Worm (Caenorhabditis elegans) whole organism, L3 larva: ENCODE results near the gene M01H9.2.

Experiments used
- R02D3.7 ChIP-seq: fragments of 150-350 bp; optimal IDR thresholded peaks from 2 replicates; lab custom pipeline; 2014; ENCODE audit warnings: missing biosample characterization, missing genetic modification characterization
- ama-1 ChIP-seq: fragments of 150-350 bp; optimal IDR thresholded peaks from 2 replicates; lab custom pipeline; 2018
- ceh-28 ChIP-seq: fragments of 150-350 bp; optimal IDR thresholded peaks from 2 replicates; lab custom pipeline; 2014; ENCODE audit warnings: missing biosample characterization, missing genetic modification reagents, missing genetic modification characterization
- egl-27 ChIP-seq: sonication (generic microtip); optimal IDR thresholded peaks from 4 replicates; lab custom pipeline; 2017; ENCODE audit warnings: missing biosample characterization, missing genetic modification reagents, missing genetic modification characterization
- egl-5 ChIP-seq: fragments of 150-350 bp; optimal IDR thresholded peaks from 2 replicates; lab custom pipeline; 2017; ENCODE audit warnings: missing biosample characterization, missing genetic modification reagents, missing genetic modification characterization, inconsistent platforms
- elt-1 ChIP-seq: fragments of 150-350 bp; optimal IDR thresholded peaks from 2 replicates; lab custom pipeline; 2014; ENCODE audit warnings: missing biosample characterization, missing genetic modification characterization
- elt-2 ChIP-seq: sonication (generic microtip); optimal IDR thresholded peaks from 2 replicates; lab custom pipeline; 2016; ENCODE audit warnings: missing genetic modification reagents, mild to moderate bottlenecking, missing genetic modification characterization, missing compliant biosample characterization
- elt-3 ChIP-seq, 3 experiments: fragments of 150-350 bp in 1 of 3; sonication (generic microtip) in 2 of 3; optimal IDR thresholded peaks; 2 replicates in 2 of 3; 4 replicates in 1 of 3; lab custom pipeline; 2014 to 2017; ENCODE audit warnings: missing biosample characterization in 3 of 3, missing genetic modification characterization in 3 of 3
- fkh-10 ChIP-seq: sonication (generic microtip); optimal IDR thresholded peaks from 2 replicates; lab custom pipeline; 2017; ENCODE audit warnings: missing biosample characterization, missing genetic modification reagents, missing genetic modification characterization
- fos-1 ChIP-seq: fragments of 150-350 bp; optimal IDR thresholded peaks from 2 replicates; lab custom pipeline; 2014; ENCODE audit warnings: missing biosample characterization, missing genetic modification characterization
- hmg-11 ChIP-seq: sonication (generic microtip); optimal IDR thresholded peaks from 2 replicates; lab custom pipeline; 2016; ENCODE audit warnings: missing genetic modification characterization, missing compliant biosample characterization
- lin-15B ChIP-seq: fragments of 150-350 bp; optimal IDR thresholded peaks from 2 replicates; lab custom pipeline; 2014; ENCODE audit warnings: missing biosample characterization, missing genetic modification characterization
- lin-39 ChIP-seq: fragments of 150-350 bp; optimal IDR thresholded peaks from 2 replicates; lab custom pipeline; 2018; ENCODE audit warnings: missing biosample characterization, missing genetic modification reagents, missing genetic modification characterization
- lsy-12 ChIP-seq: sonication (generic microtip); optimal IDR thresholded peaks from 2 replicates; lab custom pipeline; 2016; ENCODE audit warnings: mild to moderate bottlenecking, missing genetic modification characterization, missing compliant biosample characterization
- mdl-1 ChIP-seq: fragments of 150-350 bp; optimal IDR thresholded peaks from 2 replicates; lab custom pipeline; 2014; ENCODE audit warnings: missing biosample characterization, missing genetic modification characterization
- mml-1 ChIP-seq: fragments of 150-350 bp; sonication (generic microtip); optimal IDR thresholded peaks from 3 replicates; lab custom pipeline; 2014; ENCODE audit warnings: missing biosample characterization, missing genetic modification characterization
- nfya-1 ChIP-seq: sonication (generic microtip); optimal IDR thresholded peaks from 2 replicates; lab custom pipeline; 2017; ENCODE audit warnings: missing genetic modification characterization, mild to moderate bottlenecking, missing compliant biosample characterization, antibody characterized with exemption, moderate library complexity; ENCODE audit not compliant: insufficient read depth
- nhr-12 ChIP-seq: fragments of 150-350 bp; optimal IDR thresholded peaks from 2 replicates; lab custom pipeline; 2014; ENCODE audit warnings: missing biosample characterization, missing genetic modification characterization
- nhr-23 ChIP-seq: fragments of 150-350 bp; optimal IDR thresholded peaks from 2 replicates; lab custom pipeline; 2014; ENCODE audit warnings: missing biosample characterization, missing genetic modification reagents, missing genetic modification characterization
- nhr-237 ChIP-seq: fragments of 150-350 bp; optimal IDR thresholded peaks from 2 replicates; lab custom pipeline; 2014; ENCODE audit warnings: missing biosample characterization, missing genetic modification characterization
- nhr-25 ChIP-seq: sonication (generic microtip); optimal IDR thresholded peaks from 2 replicates; lab custom pipeline; 2017; ENCODE audit warnings: missing biosample characterization, missing genetic modification characterization
- nhr-28 ChIP-seq: fragments of 150-350 bp; optimal IDR thresholded peaks from 2 replicates; lab custom pipeline; 2014; ENCODE audit warnings: missing biosample characterization, missing genetic modification characterization
- nhr-43 ChIP-seq: sonication (generic microtip); optimal IDR thresholded peaks from 2 replicates; lab custom pipeline; 2016; ENCODE audit warnings: mild to moderate bottlenecking, missing genetic modification characterization, missing compliant biosample characterization; ENCODE audit not compliant: poor library complexity, severe bottlenecking
- pha-4 ChIP-seq: fragments of 150-350 bp; optimal IDR thresholded peaks from 2 replicates; lab custom pipeline; 2014; ENCODE audit warnings: missing biosample characterization, missing genetic modification reagents, missing genetic modification characterization
- pqm-1 ChIP-seq: fragments of 150-350 bp; optimal IDR thresholded peaks from 2 replicates; lab custom pipeline; 2017; ENCODE audit warnings: missing biosample characterization, missing genetic modification characterization, inconsistent platforms
- sea-2 ChIP-seq: fragments of 150-350 bp; sonication (generic microtip); optimal IDR thresholded peaks from 4 replicates; lab custom pipeline; 2014; ENCODE audit warnings: missing biosample characterization, missing genetic modification reagents, missing genetic modification characterization
- tbx-2 ChIP-seq: sonication (generic microtip); optimal IDR thresholded peaks from 2 replicates; lab custom pipeline; 2016; ENCODE audit warnings: mild to moderate bottlenecking, missing genetic modification characterization, missing compliant biosample characterization
- unc-39 ChIP-seq: sonication (generic microtip); optimal IDR thresholded peaks from 4 replicates; lab custom pipeline; 2017; ENCODE audit warnings: missing biosample characterization, missing genetic modification characterization
- unc-62 ChIP-seq: fragments of 150-350 bp; sonication (generic microtip); optimal IDR thresholded peaks from 4 replicates; lab custom pipeline; 2014; ENCODE audit warnings: missing biosample characterization, missing genetic modification reagents, missing genetic modification characterization
- zag-1 ChIP-seq: fragments of 150-350 bp; optimal IDR thresholded peaks from 2 replicates; lab custom pipeline; 2014; ENCODE audit warnings: missing biosample characterization, missing genetic modification characterization
- ztf-4 ChIP-seq: fragments of 150-350 bp; optimal IDR thresholded peaks from 2 replicates; lab custom pipeline; 2014; ENCODE audit warnings: missing biosample characterization, missing genetic modification characterization

Gene M01H9.2

DNA sequence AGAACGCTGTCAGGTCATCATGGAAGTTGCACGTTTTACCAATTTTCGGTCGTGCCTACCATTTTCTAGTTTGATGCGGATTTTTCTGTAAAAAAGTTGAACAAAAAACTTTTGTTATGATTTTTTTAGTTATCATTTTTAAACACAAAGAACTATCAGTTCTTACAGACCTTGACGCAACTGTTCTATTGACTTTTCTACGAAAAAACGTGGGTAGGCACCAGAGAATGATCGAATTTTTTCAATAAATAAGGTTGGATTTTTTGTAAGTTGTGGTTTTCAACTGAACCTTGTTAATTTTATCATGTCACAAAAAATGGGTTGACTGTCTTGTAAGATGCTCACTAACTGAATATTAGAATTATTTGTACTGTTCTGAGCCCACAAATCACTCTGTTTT lies 15.6 kb upstream of the M01H9.2 start:
- TF ChIP-seq fos-1 (tag; lab: Kevin White, UChicago): no peak
- TF ChIP-seq pha-4 (tag; lab: Kevin White, UChicago): peak; percentile 24
- peak; percentile 31 for TF ChIP-seq pqm-1

DNA sequence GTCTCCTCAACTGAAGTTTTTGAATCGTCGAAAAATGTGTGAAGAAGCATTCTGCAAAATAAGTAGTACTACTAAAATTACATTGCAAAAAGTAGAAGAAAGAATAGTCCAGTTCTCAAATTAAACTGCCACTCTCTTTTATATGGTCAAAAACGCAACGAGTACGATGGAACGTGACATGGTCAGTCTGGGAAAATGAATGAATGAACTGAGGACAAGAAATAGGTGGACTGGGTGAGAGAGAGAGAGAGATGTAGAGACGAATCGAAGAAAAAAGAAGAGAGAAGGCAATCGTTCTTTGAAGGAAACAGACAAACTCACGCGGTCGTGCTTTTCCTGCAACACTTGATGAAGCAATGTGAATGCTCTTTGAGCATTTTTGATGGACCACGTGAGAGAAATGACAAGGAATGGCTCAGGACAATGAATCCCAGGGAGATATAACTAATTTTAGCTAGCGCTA lies 14.0 kb upstream of the M01H9.2 start, which contains the start of gene M01H9.3:
Gene M01H9.3, minus strand, starts transcription at position 51 of the 463 bp plus-strand sequence.
- TF ChIP-seq nhr-28 (tag; lab: Kevin White, UChicago): no peak
- no peak for TF ChIP-seq egl-27 (tag; lab: Kevin White, UChicago)
- peak; percentile 63 for TF ChIP-seq mdl-1 (tag; lab: Kevin White, UChicago)
- TF ChIP-seq nfya-1 (tag; lab: Kevin White, UChicago): peak; percentile 64
- peak; percentile 13 for TF ChIP-seq lin-15B (tag; lab: Kevin White, UChicago)
- peak; percentile 59 for TF ChIP-seq elt-2
- TF ChIP-seq lsy-12: peak; percentile 33
- TF ChIP-seq nhr-43 (tag; lab: Kevin White, UChicago): no peak
- peak; percentile 41 for TF ChIP-seq pqm-1
- TF ChIP-seq unc-62 (GFP tag; lab: Kevin White, UChicago): no peak
- TF ChIP-seq sea-2 (GFP tag; lab: Kevin White, UChicago): no peak
- TF ChIP-seq nhr-12 (tag; lab: Kevin White, UChicago): no peak
- TF ChIP-seq R02D3.7 (tag; lab: Kevin White, UChicago): no peak
- TF ChIP-seq nhr-23 (tag; lab: Kevin White, UChicago): no peak
- TF ChIP-seq elt-3 (tag; optimal IDR thresholded peaks at IDR 0.05; lab: Kevin White, UChicago): no peak
- TF ChIP-seq mml-1 (tag; lab: Kevin White, UChicago): no peak
- no peak for TF ChIP-seq ceh-28 (tag; lab: Kevin White, UChicago)
- TF ChIP-seq tbx-2 (tag; lab: Kevin White, UChicago): no peak
- no peak for TF ChIP-seq hmg-11 (tag; lab: Kevin White, UChicago)
- peak; percentile 71 for TF ChIP-seq lin-39 (tag; lab: Kevin White, UChicago)
- no peak for TF ChIP-seq nhr-237
- TF ChIP-seq ama-1 (lab: Kevin White, UChicago): peak; percentile 70
- no peak for TF ChIP-seq fkh-10 (GFP tag; lab: Kevin White, UChicago)
- TF ChIP-seq nhr-25: peak; percentile 46
- peak; percentile 54 for TF ChIP-seq pha-4 (tag; lab: Kevin White, UChicago)
- TF ChIP-seq ztf-4 (tag; lab: Kevin White, UChicago): no peak
- TF ChIP-seq unc-39 (tag; lab: Kevin White, UChicago): no peak
- TF ChIP-seq, all 47 proteins: peak for 10

- TF ChIP-seq mml-1 (tag; lab: Kevin White, UChicago) (no peak), pha-4 (tag; lab: Kevin White, UChicago) (peak; percentile 58), pqm-1 (peak; percentile 40), ztf-4 (tag; lab: Kevin White, UChicago) (peak; percentile 14), ama-1 (lab: Kevin White, UChicago) (peak; percentile 3), elt-2 (peak; percentile 72)
Observed at ce11 chrIV:4475362-4476086, 12.5 kb upstream of the M01H9.2 start.

- TF ChIP-seq lsy-12 (peak; percentile 19), elt-2 (peak; percentile 4), nhr-23 (tag; lab: Kevin White, UChicago) (peak; percentile 12), nhr-25 (peak; percentile 14), ama-1 (lab: Kevin White, UChicago) (peak; percentile 83), elt-1 (tag; lab: Kevin White, UChicago) (no peak)
Observed at ce11 chrIV:4473767-4474166, 10.7 kb upstream of the M01H9.2 start.

ce11 chrIV:4472418-4473173 lies 9.6 kb upstream of the M01H9.2 start:
- peak; percentile 37 for TF ChIP-seq pha-4 (tag; lab: Kevin White, UChicago)
- peak; percentile 2 for TF ChIP-seq lin-39 (tag; lab: Kevin White, UChicago)
- TF ChIP-seq nhr-43 (tag; lab: Kevin White, UChicago): peak; percentile 73
- no peak for TF ChIP-seq zag-1
- TF ChIP-seq nhr-23 (tag; lab: Kevin White, UChicago): peak; percentile 90
- peak; percentile 75 for TF ChIP-seq elt-1 (tag; lab: Kevin White, UChicago)
- TF ChIP-seq elt-2: peak; percentile 53
- TF ChIP-seq ama-1 (lab: Kevin White, UChicago): peak; percentile 86
- TF ChIP-seq lsy-12: no peak
- peak; percentile 15 for TF ChIP-seq mml-1 (tag; lab: Kevin White, UChicago)
- peak; percentile 58 for TF ChIP-seq pqm-1
- no peak for TF ChIP-seq egl-5
- TF ChIP-seq R02D3.7 (tag; lab: Kevin White, UChicago): no peak
- peak; percentile 54 for TF ChIP-seq ztf-4 (tag; lab: Kevin White, UChicago)
- TF ChIP-seq nfya-1 (tag; lab: Kevin White, UChicago): peak; percentile 7
- peak; percentile 85 for TF ChIP-seq nhr-25
- TF ChIP-seq elt-3 (tag; optimal IDR thresholded peaks at IDR 0.05; lab: Kevin White, UChicago): peak in 1 of 3 experiments; percentile 32
